Worm (Caenorhabditis elegans): ENCODE data around the gene C18A11.4.

Gene C18A11.4

ce11 chrX:8010652-8011051 is 34.7 kb upstream of the C18A11.4 start (continued):
- TF ChIP-seq lin-14 (GFP tag; optimal IDR thresholded peaks at IDR 0.05) (peak; percentile 66), lir-3 (tag; optimal IDR thresholded peaks at IDR 0.05; ENCODE audit: poor library complexity) (no peak), snu-23 (GFP tag; optimal IDR thresholded peaks at IDR 0.05) (peak; percentile 37), mep-1 (tag; optimal IDR thresholded peaks at IDR 0.05) (no peak), dpl-1 (GFP tag; optimal IDR thresholded peaks at IDR 0.05) (no peak)

ce11 chrX:8014407-8015003 is 30.8 kb upstream of the C18A11.4 start, which contains the start of gene unk-1:
TSS of gene unk-1 (plus strand) at chrX:8014983.
- TF ChIP-seq ceh-63 (GFP tag; optimal IDR thresholded peaks at IDR 0.05) (no peak), elt-2 (tag; optimal IDR thresholded peaks at IDR 0.05) (peak; percentile 43), mdl-1 (tag; optimal IDR thresholded peaks at IDR 0.05) (no peak), nhr-85 (tag) (peak; percentile 49), ceh-90 (tag; optimal IDR thresholded peaks at IDR 0.05) (no peak), nhr-11 (tag; optimal IDR thresholded peaks at IDR 0.05) (no peak), ama-1 (optimal IDR thresholded peaks at IDR 0.05) (no peak), swsn-7 (tag; optimal IDR thresholded peaks at IDR 0.05) (no peak), alr-1 (tag; optimal IDR thresholded peaks at IDR 0.05; ENCODE audit: borderline replicate concordance) (no peak), lin-35 (GFP tag; optimal IDR thresholded peaks at IDR 0.05) (peak in 1 of 2 experiments; percentile 13), lin-14 (GFP tag; optimal IDR thresholded peaks at IDR 0.05) (peak; percentile 12)

DNA sequence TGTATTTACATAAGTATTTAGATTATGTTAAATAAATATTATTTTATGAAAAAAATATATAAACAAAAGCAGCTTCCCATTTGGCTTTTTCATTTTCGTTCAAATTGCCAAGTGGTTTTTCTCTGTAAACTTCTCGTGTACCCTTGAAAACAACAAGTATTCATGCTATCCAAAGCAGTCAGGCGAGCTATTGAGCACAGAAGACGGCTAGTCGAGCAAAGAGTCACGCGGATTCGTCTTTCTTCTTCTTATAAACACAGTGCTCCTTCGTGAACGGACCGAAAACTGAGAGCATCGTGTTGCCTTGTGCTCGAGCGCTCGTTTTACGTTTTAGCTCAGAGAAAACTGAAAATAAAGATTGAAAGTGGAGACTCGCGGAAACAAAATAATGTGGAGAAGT is 29.4 kb upstream of the C18A11.4 start:
- TF ChIP-seq fkh-8 (tag; optimal IDR thresholded peaks at IDR 0.05), result peak; percentile 10
- no peak for TF ChIP-seq pag-3 (tag; optimal IDR thresholded peaks at IDR 0.05; ENCODE audit: borderline replicate concordance, insufficient read depth)
- peak; percentile 60 for TF ChIP-seq lin-14 (GFP tag; optimal IDR thresholded peaks at IDR 0.05)
- TF ChIP-seq hlh-17 (GFP tag; optimal IDR thresholded peaks at IDR 0.05; ENCODE audit: borderline replicate concordance), result no peak
- TF ChIP-seq rnt-1 (tag; optimal IDR thresholded peaks at IDR 0.05), result peak; percentile 0
- TF ChIP-seq lsy-2 (tag; optimal IDR thresholded peaks at IDR 0.05), result no peak
- TF ChIP-seq efl-1 (optimal IDR thresholded peaks at IDR 0.05), result no peak
- TF ChIP-seq efl-1 (GFP tag; optimal IDR thresholded peaks at IDR 0.05 in 1 of 2), result peak in 1 of 2 experiments; percentile 40
- TF ChIP-seq lin-15B (tag; optimal IDR thresholded peaks at IDR 0.05), result no peak
- peak; percentile 28 for TF ChIP-seq nhr-71 (tag; optimal IDR thresholded peaks at IDR 0.05)

DNA sequence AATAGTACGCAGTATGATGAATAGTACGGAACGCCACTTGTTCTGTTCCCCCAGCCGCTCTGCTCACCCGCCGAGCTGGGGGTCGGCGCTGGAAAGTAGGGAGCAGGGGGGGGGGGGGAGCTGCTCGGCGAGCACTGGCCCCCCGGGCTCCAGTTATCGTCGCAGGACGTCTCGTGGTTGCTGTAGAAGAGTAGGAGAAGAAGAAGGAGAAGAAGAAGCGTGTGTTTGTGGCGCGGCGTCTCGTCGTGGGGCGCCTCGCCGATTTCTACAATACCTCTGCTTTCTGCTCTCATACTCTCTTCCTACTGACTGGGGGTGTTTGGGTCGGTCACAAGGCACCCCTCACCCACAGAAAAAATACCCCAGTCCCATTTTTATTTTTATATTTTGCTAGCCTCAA is 28.0 kb upstream of the C18A11.4 start:
- TF ChIP-seq fos-1 (tag; optimal IDR thresholded peaks at IDR 0.05), result no peak
- TF ChIP-seq unc-98 (GFP tag; IDR thresholded peaks at IDR 0.05), result no peak
- TF ChIP-seq Y116A8C.19 (tag; optimal IDR thresholded peaks at IDR 0.05; ENCODE audit: borderline replicate concordance), result no peak
- no peak for TF ChIP-seq F16B12.6 (tag; optimal IDR thresholded peaks at IDR 0.05)
- TF ChIP-seq ama-1 (optimal IDR thresholded peaks at IDR 0.05), result no peak
- TF ChIP-seq pax-3 (tag; optimal IDR thresholded peaks at IDR 0.05), result peak; percentile 0
- TF ChIP-seq elt-2 (tag; optimal IDR thresholded peaks at IDR 0.05), result peak; percentile 5
- TF ChIP-seq mdl-1 (tag; optimal IDR thresholded peaks at IDR 0.05), result peak in 1 of 2 experiments; percentile 16
- no peak for TF ChIP-seq nhr-12 (tag; optimal IDR thresholded peaks at IDR 0.05)
- no peak for TF ChIP-seq nhr-237 (tag; optimal IDR thresholded peaks at IDR 0.05)
- peak; percentile 39; the same call in 1 of the 2 replicates for TF ChIP-seq nhr-19 (GFP tag; conservative IDR thresholded peaks at IDR 0.05)
- TF ChIP-seq hlh-17 (GFP tag; optimal IDR thresholded peaks at IDR 0.05; ENCODE audit: borderline replicate concordance), result no peak
- TF ChIP-seq nhr-71 (tag; optimal IDR thresholded peaks at IDR 0.05), result peak; percentile 62
- TF ChIP-seq nhr-47 (tag; optimal IDR thresholded peaks at IDR 0.05), result peak; percentile 16
- no peak for TF ChIP-seq hpl-2 (GFP tag; optimal IDR thresholded peaks at IDR 0.05)
- peak; percentile 17 for TF ChIP-seq egl-13 (tag; optimal IDR thresholded peaks at IDR 0.05)
- no peak for TF ChIP-seq ztf-4 (tag; optimal IDR thresholded peaks at IDR 0.05)
- no peak for TF ChIP-seq mep-1 (tag; optimal IDR thresholded peaks at IDR 0.05)
- no peak for TF ChIP-seq grh-1 (GFP tag; IDR thresholded peaks at IDR 0.05)
- TF ChIP-seq ceh-88 (GFP tag; IDR thresholded peaks at IDR 0.05), result peak; percentile 56
- TF ChIP-seq rnt-1 (tag; optimal IDR thresholded peaks at IDR 0.05), result peak; percentile 62
- TF ChIP-seq lin-39 (tag; optimal IDR thresholded peaks at IDR 0.05), result no peak
- no peak for TF ChIP-seq unc-62 (GFP tag; optimal IDR thresholded peaks at IDR 0.05)
- TF ChIP-seq unc-86 (tag; optimal IDR thresholded peaks at IDR 0.05), result no peak
- TF ChIP-seq snu-23 (GFP tag; optimal IDR thresholded peaks at IDR 0.05), result peak; percentile 27
- TF ChIP-seq nhr-76 (tag; optimal IDR thresholded peaks at IDR 0.05), result no peak
- TF ChIP-seq snpc-4 (tag; optimal IDR thresholded peaks at IDR 0.05), result no peak
- no peak for TF ChIP-seq sptf-1 (tag; optimal IDR thresholded peaks at IDR 0.05)
- TF ChIP-seq dpl-1 (GFP tag; optimal IDR thresholded peaks at IDR 0.05), result no peak
- TF ChIP-seq egl-27 (tag; optimal IDR thresholded peaks at IDR 0.05), result no peak

Data from whole organism, L1 larva.